Worm (Caenorhabditis elegans) whole organism, young adult: ENCODE results near the gene eif-1.
A peak's percentile ranks its signal among the peaks of the same experiment; 100 is the strongest.

Source experiments
- B0035.1 ChIP-seq: sonication (generic microtip); optimal IDR thresholded peaks from 2 replicates; lab custom pipeline; 2016; ENCODE audit warnings: missing genetic modification characterization, mild to moderate bottlenecking, missing compliant biosample characterization, missing genotype, missing genetic modification reagents
- B0261.1 ChIP-seq: sonication (generic microtip); optimal IDR thresholded peaks from 2 replicates; lab custom pipeline; 2016; ENCODE audit warnings: mild to moderate bottlenecking, missing genetic modification characterization, moderate library complexity, missing compliant biosample characterization
- C17E4.6 ChIP-seq: fragments of 200-800 bp; sonication (Bioruptor generic); IDR thresholded peaks from 2 replicates; pipeline ENCODE4 v1.3.6; 2022; ENCODE audit warnings: missing genetic modification reagents, missing genetic modification characterization, missing compliant biosample characterization
- F22D6.2 ChIP-seq: sonication (generic microtip); optimal IDR thresholded peaks from 2 replicates; lab custom pipeline; 2016; ENCODE audit warnings: mild to moderate bottlenecking, missing genetic modification characterization, missing compliant biosample characterization
- F39B2.1 ChIP-seq: fragments of 200-800 bp; sonication (Bioruptor generic); IDR thresholded peaks from 2 replicates; pipeline ENCODE4 v1.3.6; 2022; ENCODE audit warnings: missing genetic modification reagents, missing genetic modification characterization, missing compliant biosample characterization
- F55B11.4 ChIP-seq: sonication (generic microtip); optimal IDR thresholded peaks from 2 replicates; lab custom pipeline; 2016; ENCODE audit warnings: missing compliant biosample characterization, missing genetic modification characterization, borderline replicate concordance; ENCODE audit not compliant: insufficient read depth
- T07F8.4 ChIP-seq: sonication (generic microtip); optimal IDR thresholded peaks from 2 replicates; lab custom pipeline; 2016; ENCODE audit warnings: mild to moderate bottlenecking, missing genetic modification characterization, moderate library complexity, missing compliant biosample characterization
- T26A5.8 ChIP-seq: sonication (generic microtip); optimal IDR thresholded peaks from 2 replicates; lab custom pipeline; 2016; ENCODE audit warnings: missing genetic modification characterization, missing compliant biosample characterization
- Y56A3A.18 ChIP-seq: fragments of 200-800 bp; sonication (Bioruptor generic); IDR thresholded peaks from 2 replicates; pipeline ENCODE4 v1.3.6; 2022; ENCODE audit warnings: missing genetic modification reagents, missing genetic modification characterization, missing compliant biosample characterization
- Y95B8A.8 ChIP-seq: fragments of 200-800 bp; sonication (Bioruptor generic); IDR thresholded peaks from 2 replicates; pipeline ENCODE4 v1.3.6; 2022; ENCODE audit warnings: missing genetic modification reagents, missing genetic modification characterization, missing compliant biosample characterization
- ZK185.1 ChIP-seq: sonication (generic microtip); optimal IDR thresholded peaks from 2 replicates; lab custom pipeline; 2016; ENCODE audit warnings: mild to moderate bottlenecking, missing genetic modification characterization, missing compliant biosample characterization; ENCODE audit not compliant: poor library complexity, severe bottlenecking
- ama-1 ChIP-seq, 3 experiments: fragments of 150-350 bp in 1 of 3; sonication (generic microtip) in 2 of 3; optimal IDR thresholded peaks; 2 replicates each; lab custom pipeline; 2014 to 2018; ENCODE audit warnings: missing biosample characterization in 2 of 3, missing genetic modification characterization in 2 of 3, missing genetic modification reagents in 2 of 3
- aptf-3 ChIP-seq: fragments of 200-800 bp; sonication (Bioruptor generic); IDR thresholded peaks from 2 replicates; pipeline ENCODE4 v1.3.6; 2022; ENCODE audit warnings: missing genetic modification characterization, missing compliant biosample characterization
- athp-1 ChIP-seq: sonication (generic microtip); optimal IDR thresholded peaks from 2 replicates; lab custom pipeline; 2017; ENCODE audit warnings: mild to moderate bottlenecking, missing genetic modification characterization, missing compliant biosample characterization
- attf-6 ChIP-seq: fragments of 200-800 bp; sonication (Bioruptor generic); IDR thresholded peaks from 2 replicates; pipeline ENCODE4 v1.3.6; 2022; ENCODE audit warnings: missing genetic modification reagents, missing genetic modification characterization, missing compliant biosample characterization
- bed-1 ChIP-seq: fragments of 200-800 bp; sonication (Bioruptor generic); IDR thresholded peaks from 2 replicates; pipeline ENCODE4 v1.3.6; 2022; ENCODE audit warnings: missing genetic modification reagents, missing genetic modification characterization, missing compliant biosample characterization
- ccch-3 ChIP-seq: fragments of 200-800 bp; sonication (Bioruptor generic); optimal IDR thresholded peaks from 2 replicates; lab custom pipeline; 2018; ENCODE audit warnings: mild to moderate bottlenecking, missing genetic modification characterization, missing compliant biosample characterization
- cebp-1 ChIP-seq, 2 experiments: fragments of 200-800 bp in 1 of 2; sonication (Bioruptor generic) in 1 of 2; sonication (generic microtip) in 1 of 2; IDR thresholded peaks in 1 of 2; optimal IDR thresholded peaks in 1 of 2; 2 replicates each; pipeline versions ENCODE4 v1.3.6 to Lab custom; 2017 to 2022; ENCODE audit warnings: missing compliant biosample characterization in 2 of 2, missing genetic modification characterization in 2 of 2, mild to moderate bottlenecking in 1 of 2, missing genetic modification reagents in 1 of 2, moderate library complexity in 1 of 2
- chd-7 ChIP-seq: sonication (generic microtip); optimal IDR thresholded peaks from 2 replicates; lab custom pipeline; 2016; ENCODE audit warnings: mild to moderate bottlenecking, missing genetic modification characterization, moderate library complexity, missing compliant biosample characterization
- die-1 ChIP-seq: sonication (generic microtip); optimal IDR thresholded peaks from 2 replicates; lab custom pipeline; 2016; ENCODE audit warnings: missing genotype, mild to moderate bottlenecking, missing genetic modification characterization, missing compliant biosample characterization
- dox-1 ChIP-seq: fragments of 200-800 bp; sonication (Bioruptor generic); IDR thresholded peaks from 2 replicates; pipeline ENCODE4 v1.3.6; 2022; ENCODE audit warnings: missing genetic modification reagents, missing genetic modification characterization, missing compliant biosample characterization
- egl-18 ChIP-seq: fragments of 200-800 bp; sonication (Bioruptor generic); IDR thresholded peaks from 2 replicates; pipeline ENCODE4 v1.3.6; 2022; ENCODE audit warnings: missing genetic modification reagents, missing genetic modification characterization, missing compliant biosample characterization
- egl-44 ChIP-seq: fragments of 200-800 bp; sonication (Bioruptor generic); IDR thresholded peaks from 2 replicates; pipeline ENCODE4 v1.3.6; 2022; ENCODE audit warnings: missing genetic modification reagents, missing genetic modification characterization, missing compliant biosample characterization
- egrh-3 ChIP-seq: fragments of 200-800 bp; sonication (Bioruptor generic); IDR thresholded peaks from 2 replicates; pipeline ENCODE4 v1.3.6; 2022; ENCODE audit warnings: missing genetic modification reagents, missing genetic modification characterization, missing compliant biosample characterization
- ekl-4 ChIP-seq: fragments of 200-800 bp; sonication (Bioruptor generic); IDR thresholded peaks from 2 replicates; pipeline ENCODE4 v1.3.6; 2022; ENCODE audit warnings: missing genetic modification reagents, missing genetic modification characterization, missing compliant biosample characterization
- ets-4 ChIP-seq: fragments of 200-800 bp; sonication (Bioruptor generic); optimal IDR thresholded peaks from 2 replicates; lab custom pipeline; 2018; ENCODE audit warnings: mild to moderate bottlenecking, missing genetic modification characterization, missing compliant biosample characterization
- him-1 ChIP-seq: sonication (generic microtip); optimal IDR thresholded peaks from 2 replicates; lab custom pipeline; 2016; ENCODE audit warnings: missing genotype, missing genetic modification reagents, missing genetic modification characterization, missing compliant biosample characterization
- hlh-12 ChIP-seq: sonication (generic microtip); optimal IDR thresholded peaks from 2 replicates; lab custom pipeline; 2016; ENCODE audit warnings: missing genetic modification characterization, missing compliant biosample characterization
- lin-26 ChIP-seq: fragments of 200-800 bp; sonication (Bioruptor generic); IDR thresholded peaks from 2 replicates; pipeline ENCODE4 v1.3.6; 2022; ENCODE audit warnings: missing genetic modification reagents, missing genetic modification characterization, missing compliant biosample characterization
- madf-10 ChIP-seq: sonication (generic microtip); optimal IDR thresholded peaks from 2 replicates; lab custom pipeline; 2016; ENCODE audit warnings: mild to moderate bottlenecking, missing genetic modification characterization, missing compliant biosample characterization
- madf-3 ChIP-seq: fragments of 200-800 bp; sonication (Bioruptor generic); IDR thresholded peaks from 2 replicates; pipeline ENCODE4 v1.3.6; 2022; ENCODE audit warnings: missing genetic modification reagents, missing genetic modification characterization, missing compliant biosample characterization
- mes-4 ChIP-seq: sonication (generic microtip); optimal IDR thresholded peaks from 2 replicates; lab custom pipeline; 2016; ENCODE audit warnings: missing genotype, missing genetic modification characterization, missing compliant biosample characterization
- mxl-1 ChIP-seq: sonication (generic microtip); optimal IDR thresholded peaks from 2 replicates; lab custom pipeline; 2016; ENCODE audit warnings: missing genetic modification characterization, missing compliant biosample characterization
- nfya-1 ChIP-seq: sonication (generic microtip); optimal IDR thresholded peaks from 2 replicates; lab custom pipeline; 2017; ENCODE audit warnings: antibody characterized with exemption, missing compliant biosample characterization, missing genetic modification characterization, borderline replicate concordance; ENCODE audit not compliant: insufficient read depth
- nfya-2 ChIP-seq: fragments of 200-800 bp; sonication (Bioruptor generic); IDR thresholded peaks from 2 replicates; pipeline ENCODE4 v1.3.6; 2022; ENCODE audit warnings: missing genetic modification reagents, missing genetic modification characterization, missing compliant biosample characterization
- nfyb-1 ChIP-seq: fragments of 200-800 bp; sonication (Bioruptor generic); IDR thresholded peaks from 2 replicates; pipeline ENCODE4 v1.3.6; 2022; ENCODE audit warnings: missing genetic modification reagents, missing genetic modification characterization, missing compliant biosample characterization
- nhr-120 ChIP-seq: fragments of 200-800 bp; sonication (Bioruptor generic); IDR thresholded peaks from 2 replicates; pipeline ENCODE4 v1.3.6; 2022; ENCODE audit warnings: missing genetic modification characterization, missing compliant biosample characterization
- nhr-179 ChIP-seq: sonication (generic microtip); optimal IDR thresholded peaks from 2 replicates; lab custom pipeline; 2016; ENCODE audit warnings: mild to moderate bottlenecking, missing genetic modification characterization, missing compliant biosample characterization
- pbrm-1 ChIP-seq: fragments of 200-800 bp; sonication (Bioruptor generic); IDR thresholded peaks from 2 replicates; pipeline ENCODE4 v1.3.6; 2022; ENCODE audit warnings: missing genetic modification reagents, missing genetic modification characterization, missing compliant biosample characterization
- rpc-1 ChIP-seq, 2 experiments: fragments of 150-350 bp in 1 of 2; sonication (generic microtip) in 1 of 2; optimal IDR thresholded peaks; 2 replicates each; lab custom pipeline; 2014 to 2018; ENCODE audit warnings: missing biosample characterization in 1 of 2, missing genetic modification characterization in 1 of 2, missing genetic modification reagents in 1 of 2, missing genotype in 1 of 2
- snpc-1.3 ChIP-seq: sonication (generic microtip); optimal IDR thresholded peaks from 2 replicates; lab custom pipeline; 2017; ENCODE audit warnings: missing genetic modification characterization, mild to moderate bottlenecking, missing compliant biosample characterization, antibody characterized with exemption, moderate library complexity, missing genotype, missing genetic modification reagents; ENCODE audit not compliant: insufficient read depth
- snpc-4 ChIP-seq, 5 experiments: fragments of 150-350 bp in 1 of 5; sonication (generic microtip) in 4 of 5; optimal IDR thresholded peaks; 2 replicates each; lab custom pipeline; 2014 to 2018; ENCODE audit warnings: missing genetic modification characterization in 5 of 5, missing biosample characterization in 3 of 5, antibody characterized with exemption in 2 of 5, mild to moderate bottlenecking in 2 of 5, missing compliant biosample characterization in 2 of 5, missing genotype in 2 of 5, moderate library complexity in 2 of 5, missing genetic modification reagents in 1 of 5
- sptf-2 ChIP-seq: fragments of 200-800 bp; sonication (Bioruptor generic); optimal IDR thresholded peaks from 2 replicates; lab custom pipeline; 2018; ENCODE audit warnings: mild to moderate bottlenecking, missing genetic modification characterization, missing compliant biosample characterization
- tbp1 ChIP-seq: fragments of 200-800 bp; sonication (Bioruptor generic); optimal IDR thresholded peaks from 2 replicates; lab custom pipeline; 2018; ENCODE audit warnings: mild to moderate bottlenecking, missing genetic modification characterization, missing compliant biosample characterization
- xnd-1 ChIP-seq: sonication (generic microtip); optimal IDR thresholded peaks from 2 replicates; lab custom pipeline; 2016; ENCODE audit warnings: missing genotype, missing genetic modification reagents, missing genetic modification characterization, missing compliant biosample characterization
- ztf-26 ChIP-seq: sonication (generic microtip); optimal IDR thresholded peaks from 2 replicates; lab custom pipeline; 2017; ENCODE audit warnings: missing genetic modification characterization, missing compliant biosample characterization

eif-1 gene

DNA sequence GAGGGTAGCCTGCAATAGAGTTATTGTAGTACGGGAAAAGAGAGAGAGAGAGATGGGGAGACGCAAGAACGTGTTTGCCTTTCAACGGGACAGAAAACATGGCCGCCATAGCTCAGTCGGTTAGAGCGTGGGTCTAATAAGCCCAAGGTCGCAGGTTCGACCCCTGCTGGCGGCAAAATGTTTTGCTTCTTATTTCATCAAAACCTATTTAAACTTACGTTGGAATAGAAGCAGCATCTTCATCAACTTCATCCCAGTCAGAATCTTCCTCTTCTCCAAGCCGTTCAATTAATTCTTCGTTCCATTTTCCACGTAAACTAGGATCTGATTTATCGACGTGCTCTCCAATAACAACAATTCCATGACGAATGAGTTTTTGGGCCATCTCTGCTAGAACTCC lies 39.3 kb upstream of the eif-1 start (continued):
- TF ChIP-seq madf-3 (no peak), nhr-179 (no peak), ztf-26 (peak; percentile 45), F55B11.4 (tag; lab: Kevin White, UChicago) (no peak), sptf-2 (peak; percentile 30), egl-18 (GFP tag; lab: Robert Waterston, UW) (0 out of 2 replicates have a peak, but pooled peaks have one; percentile 19), egl-44 (peak; percentile 79; the same call in 1 of the 2 replicates), Y95B8A.8 (GFP tag; lab: Robert Waterston, UW) (0 out of 2 replicates have a peak, but pooled peaks have one; percentile 45), mxl-1 (peak; percentile 60), rpc-1 (optimal IDR thresholded peaks at IDR 0.05; lab: Kevin White, UChicago) (peak; percentile 87), rpc-1 (tag; optimal IDR thresholded peaks at IDR 0.05; lab: Kevin White, UChicago) (peak; percentile 83), nhr-120 (GFP tag; lab: Robert Waterston, UW) (0 out of 2 replicates have a peak, but pooled peaks have one; percentile 48), C17E4.6 (GFP tag; lab: Robert Waterston, UW) (0 out of 2 replicates have a peak, but pooled peaks have one; percentile 13), die-1 (tag; lab: Kevin White, UChicago) (peak; percentile 81), B0261.1 (tag; lab: Kevin White, UChicago) (peak; percentile 93), cebp-1 (GFP tag; IDR thresholded peaks at IDR 0.05; lab: Robert Waterston, UW) (peak; percentile 57), cebp-1 (tag; optimal IDR thresholded peaks at IDR 0.05; lab: Kevin White, UChicago) (peak; percentile 69), ama-1 (optimal IDR thresholded peaks at IDR 0.05; lab: Kevin White, UChicago) (no peak), ama-1 (GFP tag; optimal IDR thresholded peaks at IDR 0.05; lab: Kevin White, UChicago) (peak; percentile 59 to 60), dox-1 (GFP tag; lab: Robert Waterston, UW) (peak; percentile 82), pbrm-1 (GFP tag; lab: Robert Waterston, UW) (peak; percentile 50; the same call in 1 of the 2 replicates), F22D6.2 (no peak), bed-1 (GFP tag; lab: Robert Waterston, UW) (no peak), ccch-3 (GFP tag; lab: Kevin White, UChicago) (no peak), madf-10 (peak; percentile 36), lin-26 (peak; percentile 89), nfyb-1 (peak; percentile 87), ZK185.1 (peak; percentile 77), hlh-12 (tag; lab: Kevin White, UChicago) (no peak), attf-6 (peak; percentile 73), tbp1 (GFP tag; lab: Kevin White, UChicago) (peak; percentile 98), mes-4 (tag; lab: Kevin White, UChicago) (peak; percentile 72), snpc-4 (GFP tag; optimal IDR thresholded peaks at IDR 0.05; lab: Kevin White, UChicago) (peak; percentile 34), snpc-4 (tag; optimal IDR thresholded peaks at IDR 0.05; lab: Kevin White, UChicago) (peak in 3 of 4 experiments; percentile 48 to 70 (median 69)), T26A5.8 (tag; lab: Kevin White, UChicago) (peak; percentile 63), chd-7 (tag; lab: Kevin White, UChicago) (peak; percentile 74), egrh-3 (peak; percentile 39; the same call in 1 of the 2 replicates), nfya-1 (tag; lab: Kevin White, UChicago) (no peak), ekl-4 (GFP tag; lab: Robert Waterston, UW) (peak; percentile 63; the same call in 1 of the 2 replicates), aptf-3 (GFP tag; lab: Robert Waterston, UW) (0 out of 2 replicates have a peak, but pooled peaks have one; percentile 16), T07F8.4 (peak; percentile 38), snpc-1.3 (peak; percentile 62), B0035.1 (tag; lab: Kevin White, UChicago) (peak; percentile 43), nfya-2 (GFP tag; lab: Robert Waterston, UW) (no peak), Y56A3A.18 (GFP tag; lab: Robert Waterston, UW) (0 out of 2 replicates have a peak, but pooled peaks have one; percentile 37), xnd-1 (tag; lab: Kevin White, UChicago) (no peak), him-1 (tag; lab: Kevin White, UChicago) (peak; percentile 38), ets-4 (GFP tag; lab: Kevin White, UChicago) (peak; percentile 7), athp-1 (peak; percentile 74), F39B2.1 (GFP tag; lab: Robert Waterston, UW) (no peak)
